Worm (Caenorhabditis elegans) whole organism, young adult: ENCODE data around the gene cdk-4.

Experiments
- F57A8.1 ChIP-seq: fragments of 200-800 bp; sonication (Bioruptor generic); optimal IDR thresholded peaks from 2 replicates; lab custom pipeline; 2018; ENCODE audit warnings: mild to moderate bottlenecking, missing genetic modification characterization, moderate library complexity, missing compliant biosample characterization
- K11D2.4 ChIP-seq: fragments of 200-800 bp; sonication (Bioruptor generic); IDR thresholded peaks from 2 replicates; pipeline ENCODE4 v1.3.6; 2022; ENCODE audit warnings: missing genetic modification reagents, missing genetic modification characterization, missing compliant biosample characterization
- ZK185.1 ChIP-seq: sonication (generic microtip); optimal IDR thresholded peaks from 2 replicates; lab custom pipeline; 2016; ENCODE audit warnings: mild to moderate bottlenecking, missing genetic modification characterization, missing compliant biosample characterization; ENCODE audit not compliant: poor library complexity, severe bottlenecking
- ama-1 ChIP-seq, 3 experiments: fragments of 150-350 bp in 1 of 3; sonication (generic microtip) in 2 of 3; optimal IDR thresholded peaks; 2 replicates each; lab custom pipeline; 2014 to 2018; ENCODE audit warnings: missing biosample characterization in 2 of 3, missing genetic modification characterization in 2 of 3, missing genetic modification reagents in 2 of 3
- lin-35 ChIP-seq, 3 experiments: fragments of 150-350 bp in 2 of 3; sonication (generic microtip) in 1 of 3; optimal IDR thresholded peaks; 2 replicates each; lab custom pipeline; 2014 to 2018; ENCODE audit warnings: missing biosample characterization in 3 of 3, missing genetic modification characterization in 3 of 3, missing genetic modification reagents in 3 of 3
- nfya-1 ChIP-seq: sonication (generic microtip); optimal IDR thresholded peaks from 2 replicates; lab custom pipeline; 2017; ENCODE audit warnings: antibody characterized with exemption, missing compliant biosample characterization, missing genetic modification characterization, borderline replicate concordance; ENCODE audit not compliant: insufficient read depth
- nhr-90 ChIP-seq: sonication (generic microtip); optimal IDR thresholded peaks from 2 replicates; lab custom pipeline; 2016; ENCODE audit warnings: missing genotype, mild to moderate bottlenecking, missing genetic modification characterization, missing compliant biosample characterization
- pha-4 ChIP-seq: fragments of 150-350 bp; sonication (generic microtip); optimal IDR thresholded peaks from 2 replicates; lab custom pipeline; 2014; ENCODE audit warnings: missing biosample characterization, missing genetic modification reagents, missing genetic modification characterization
- tbx-9 ChIP-seq: sonication (generic microtip); optimal IDR thresholded peaks from 2 replicates; lab custom pipeline; 2016; ENCODE audit warnings: borderline replicate concordance, missing genetic modification characterization, inconsistent platforms, missing compliant biosample characterization
- unc-130 ChIP-seq: sonication (generic microtip); optimal IDR thresholded peaks from 2 replicates; lab custom pipeline; 2016; ENCODE audit warnings: missing genetic modification reagents, missing genetic modification characterization, missing compliant biosample characterization
- unc-62 ChIP-seq: fragments of 150-350 bp; optimal IDR thresholded peaks from 2 replicates; lab custom pipeline; 2014; ENCODE audit warnings: missing biosample characterization, missing genetic modification reagents, missing genetic modification characterization

DNA sequence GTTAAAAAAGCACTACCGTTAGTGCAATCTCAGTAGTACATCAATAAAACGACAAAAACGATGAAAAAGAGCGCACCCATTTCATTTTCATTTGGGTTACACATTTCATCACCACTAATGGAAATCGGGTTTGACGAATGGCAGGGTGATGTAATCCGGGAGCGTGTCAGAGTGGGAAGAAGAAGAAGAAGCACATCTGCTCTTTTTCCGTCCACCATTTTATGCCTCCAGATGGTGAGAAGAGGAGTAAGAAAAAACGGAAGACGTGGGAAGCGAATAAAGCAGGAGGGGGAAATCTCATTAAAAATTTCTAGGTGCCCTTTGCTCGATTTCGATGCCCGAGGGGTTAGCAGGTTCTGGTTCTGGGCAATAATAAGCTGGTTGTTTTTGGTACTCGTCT lies 12.7 kb downstream of the cdk-4 start:
- TF ChIP-seq unc-62 (GFP tag; lab: Kevin White, UChicago) (no peak), pha-4 (no peak), F57A8.1 (GFP tag; lab: Kevin White, UChicago) (no peak), ama-1 (optimal IDR thresholded peaks at IDR 0.05; lab: Kevin White, UChicago) (no peak), ama-1 (GFP tag; optimal IDR thresholded peaks at IDR 0.05; lab: Kevin White, UChicago) (no peak), tbx-9 (tag; lab: Kevin White, UChicago) (no peak), lin-35 (GFP tag; optimal IDR thresholded peaks at IDR 0.05; lab: Kevin White, UChicago) (no peak), nfya-1 (tag; lab: Kevin White, UChicago) (no peak), ZK185.1 (tag; lab: Kevin White, UChicago) (no peak), nhr-90 (no peak), K11D2.4 (GFP tag; lab: Robert Waterston, UW) (no peak), unc-130 (GFP tag; lab: Kevin White, UChicago) (no peak)
